Worm (Caenorhabditis elegans) whole organism, young adult: ENCODE measurements around the gene ZC15.10.
A peak's percentile ranks its signal among the peaks of the same experiment; 100 is the strongest.

Experiments
- C06A6.2 ChIP-seq: fragments of 200-800 bp; sonication (Bioruptor generic); conservative IDR thresholded peaks from 2 replicates; pipeline ENCODE4 v1.3.6; 2022; ENCODE audit warnings: missing genetic modification characterization, missing compliant biosample characterization
- F10E7.11 ChIP-seq: sonication (generic microtip); optimal IDR thresholded peaks from 2 replicates; lab custom pipeline; 2017; ENCODE audit warnings: mild to moderate bottlenecking, missing genetic modification characterization, moderate library complexity, missing compliant biosample characterization
- F23B12.7 ChIP-seq: sonication (generic microtip); optimal IDR thresholded peaks from 2 replicates; lab custom pipeline; 2017; ENCODE audit warnings: missing genetic modification characterization, mild to moderate bottlenecking, missing compliant biosample characterization, antibody characterized with exemption, moderate library complexity; ENCODE audit not compliant: insufficient read depth
- K11D2.4 ChIP-seq: fragments of 200-800 bp; sonication (Bioruptor generic); IDR thresholded peaks from 2 replicates; pipeline ENCODE4 v1.3.6; 2022; ENCODE audit warnings: missing genetic modification reagents, missing genetic modification characterization, missing compliant biosample characterization
- K12H6.12 ChIP-seq: fragments of 200-800 bp; sonication (Bioruptor generic); optimal IDR thresholded peaks from 2 replicates; lab custom pipeline; 2018; ENCODE audit warnings: mild to moderate bottlenecking, missing genetic modification characterization, missing compliant biosample characterization
- T07F8.4 ChIP-seq: sonication (generic microtip); optimal IDR thresholded peaks from 2 replicates; lab custom pipeline; 2016; ENCODE audit warnings: mild to moderate bottlenecking, missing genetic modification characterization, moderate library complexity, missing compliant biosample characterization
- T26A5.8 ChIP-seq: sonication (generic microtip); optimal IDR thresholded peaks from 2 replicates; lab custom pipeline; 2016; ENCODE audit warnings: missing genetic modification characterization, missing compliant biosample characterization
- Y53F4B.3 ChIP-seq: fragments of 200-800 bp; sonication (Bioruptor generic); IDR thresholded peaks from 2 replicates; pipeline ENCODE4 v1.3.6; 2022; ENCODE audit warnings: missing genetic modification reagents, missing genetic modification characterization, missing compliant biosample characterization
- Y53G8AR.9 ChIP-seq: fragments of 200-800 bp; sonication (Bioruptor generic); conservative IDR thresholded peaks from 2 replicates; pipeline ENCODE4 v1.3.6; 2022; ENCODE audit warnings: missing genetic modification reagents, missing genetic modification characterization, missing compliant biosample characterization
- Y67H2A.10 ChIP-seq: fragments of 200-800 bp; sonication (Bioruptor generic); conservative IDR thresholded peaks from 2 replicates; pipeline ENCODE4 v1.3.6; 2022; ENCODE audit warnings: missing genetic modification reagents, missing genetic modification characterization, missing compliant biosample characterization
- Y79H2A.3 ChIP-seq: fragments of 200-800 bp; sonication (Bioruptor generic); conservative IDR thresholded peaks from 2 replicates; pipeline ENCODE4 v1.3.6; 2022; ENCODE audit warnings: missing genetic modification reagents, missing genetic modification characterization, missing compliant biosample characterization
- akir-1 ChIP-seq: fragments of 200-800 bp; sonication (Bioruptor generic); optimal IDR thresholded peaks from 2 replicates; lab custom pipeline; 2018; ENCODE audit warnings: mild to moderate bottlenecking, missing genetic modification characterization, moderate library complexity, missing compliant biosample characterization
- ama-1 ChIP-seq, 3 experiments: fragments of 150-350 bp in 1 of 3; sonication (generic microtip) in 2 of 3; optimal IDR thresholded peaks; 2 replicates each; lab custom pipeline; 2014 to 2018; ENCODE audit warnings: missing biosample characterization in 2 of 3, missing genetic modification characterization in 2 of 3, missing genetic modification reagents in 2 of 3
- cebp-1 ChIP-seq, 2 experiments: fragments of 200-800 bp in 1 of 2; sonication (Bioruptor generic) in 1 of 2; sonication (generic microtip) in 1 of 2; IDR thresholded peaks in 1 of 2; optimal IDR thresholded peaks in 1 of 2; 2 replicates each; pipeline versions ENCODE4 v1.3.6 to Lab custom; 2017 to 2022; ENCODE audit warnings: missing compliant biosample characterization in 2 of 2, missing genetic modification characterization in 2 of 2, mild to moderate bottlenecking in 1 of 2, missing genetic modification reagents in 1 of 2, moderate library complexity in 1 of 2
- ceh-100 ChIP-seq: fragments of 200-800 bp; sonication (Bioruptor generic); IDR thresholded peaks from 2 replicates; pipeline ENCODE4 v1.3.6; 2022; ENCODE audit warnings: missing genetic modification reagents, missing genetic modification characterization, missing compliant biosample characterization
- egl-18 ChIP-seq: fragments of 200-800 bp; sonication (Bioruptor generic); IDR thresholded peaks from 2 replicates; pipeline ENCODE4 v1.3.6; 2022; ENCODE audit warnings: missing genetic modification reagents, missing genetic modification characterization, missing compliant biosample characterization
- egl-44 ChIP-seq: fragments of 200-800 bp; sonication (Bioruptor generic); IDR thresholded peaks from 2 replicates; pipeline ENCODE4 v1.3.6; 2022; ENCODE audit warnings: missing genetic modification reagents, missing genetic modification characterization, missing compliant biosample characterization
- fkh-3 ChIP-seq: sonication (generic microtip); optimal IDR thresholded peaks from 2 replicates; lab custom pipeline; 2016; ENCODE audit warnings: mild to moderate bottlenecking, missing genetic modification characterization, missing compliant biosample characterization
- gei-17 ChIP-seq: fragments of 200-800 bp; sonication (Bioruptor generic); optimal IDR thresholded peaks from 2 replicates; lab custom pipeline; 2018; ENCODE audit warnings: mild to moderate bottlenecking, missing genetic modification characterization, missing compliant biosample characterization
- lin-40 ChIP-seq: sonication (generic microtip); optimal IDR thresholded peaks from 2 replicates; lab custom pipeline; 2016; ENCODE audit warnings: missing genetic modification characterization, mild to moderate bottlenecking, missing compliant biosample characterization, missing genotype, missing genetic modification reagents
- lir-1 ChIP-seq: fragments of 200-800 bp; sonication (Bioruptor generic); conservative IDR thresholded peaks from 2 replicates; pipeline ENCODE4 v1.3.6; 2022; ENCODE audit warnings: missing genetic modification reagents, missing genetic modification characterization, missing compliant biosample characterization
- lsl-1 ChIP-seq: fragments of 200-800 bp; sonication (Bioruptor generic); optimal IDR thresholded peaks from 2 replicates; lab custom pipeline; 2018; ENCODE audit warnings: mild to moderate bottlenecking, missing genetic modification characterization, moderate library complexity, missing compliant biosample characterization
- lsy-27 ChIP-seq: sonication (generic microtip); optimal IDR thresholded peaks from 2 replicates; lab custom pipeline; 2017; ENCODE audit warnings: missing genetic modification characterization, mild to moderate bottlenecking, missing compliant biosample characterization, antibody characterized with exemption, missing genotype, borderline replicate concordance; ENCODE audit not compliant: insufficient read depth
- mcd-1 ChIP-seq: fragments of 200-800 bp; sonication (Bioruptor generic); IDR thresholded peaks from 2 replicates; pipeline ENCODE4 v1.3.6; 2022; ENCODE audit warnings: missing genetic modification reagents, missing genetic modification characterization, missing compliant biosample characterization
- nhr-120 ChIP-seq: fragments of 200-800 bp; sonication (Bioruptor generic); IDR thresholded peaks from 2 replicates; pipeline ENCODE4 v1.3.6; 2022; ENCODE audit warnings: missing genetic modification characterization, missing compliant biosample characterization
- nhr-27 ChIP-seq: fragments of 200-800 bp; sonication (Bioruptor generic); optimal IDR thresholded peaks from 2 replicates; lab custom pipeline; 2018; ENCODE audit warnings: mild to moderate bottlenecking, missing genetic modification characterization, moderate library complexity, missing compliant biosample characterization
- nhr-90 ChIP-seq: sonication (generic microtip); optimal IDR thresholded peaks from 2 replicates; lab custom pipeline; 2016; ENCODE audit warnings: missing genotype, mild to moderate bottlenecking, missing genetic modification characterization, missing compliant biosample characterization
- pbrm-1 ChIP-seq: fragments of 200-800 bp; sonication (Bioruptor generic); IDR thresholded peaks from 2 replicates; pipeline ENCODE4 v1.3.6; 2022; ENCODE audit warnings: missing genetic modification reagents, missing genetic modification characterization, missing compliant biosample characterization
- sea-2 ChIP-seq: fragments of 200-800 bp; sonication (Bioruptor generic); IDR thresholded peaks from 2 replicates; pipeline ENCODE4 v1.3.6; 2022; ENCODE audit warnings: missing genetic modification characterization, missing compliant biosample characterization
- snpc-4 ChIP-seq, 5 experiments: fragments of 150-350 bp in 1 of 5; sonication (generic microtip) in 4 of 5; optimal IDR thresholded peaks; 2 replicates each; lab custom pipeline; 2014 to 2018; ENCODE audit warnings: missing genetic modification characterization in 5 of 5, missing biosample characterization in 3 of 5, antibody characterized with exemption in 2 of 5, mild to moderate bottlenecking in 2 of 5, missing compliant biosample characterization in 2 of 5, missing genotype in 2 of 5, moderate library complexity in 2 of 5, missing genetic modification reagents in 1 of 5
- tbp1 ChIP-seq: fragments of 200-800 bp; sonication (Bioruptor generic); optimal IDR thresholded peaks from 2 replicates; lab custom pipeline; 2018; ENCODE audit warnings: mild to moderate bottlenecking, missing genetic modification characterization, missing compliant biosample characterization
- zfh-2 ChIP-seq: fragments of 200-800 bp; sonication (Bioruptor generic); conservative IDR thresholded peaks from 2 replicates; pipeline ENCODE4 v1.3.6; 2022; ENCODE audit warnings: missing genetic modification reagents, missing genetic modification characterization, missing compliant biosample characterization

Gene ZC15.10

DNA sequence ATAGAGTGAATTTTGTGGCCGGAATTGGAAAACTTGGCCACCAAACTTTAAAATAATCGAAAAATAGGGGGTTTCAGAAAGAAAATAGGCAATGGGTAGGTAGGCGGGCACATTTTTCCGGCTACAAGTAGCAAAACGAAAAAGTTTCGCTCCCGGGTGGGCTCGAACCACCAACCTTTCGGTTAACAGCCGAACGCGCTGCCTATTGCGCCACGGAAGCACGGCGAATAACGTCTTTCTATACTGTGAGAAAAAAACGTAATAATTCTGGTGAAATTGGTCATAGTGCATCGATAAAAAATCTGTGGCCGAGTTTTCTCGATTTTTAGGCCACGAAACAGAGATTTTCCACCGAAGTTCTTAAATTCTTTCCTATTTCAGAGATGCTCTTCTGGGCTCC, 39.8 kb downstream of the ZC15.10 start (continued):
- TF ChIP-seq gei-17 (GFP tag; lab: Kevin White, UChicago): no peak
- peak; percentile 85 for TF ChIP-seq tbp1 (GFP tag; lab: Kevin White, UChicago)

DNA sequence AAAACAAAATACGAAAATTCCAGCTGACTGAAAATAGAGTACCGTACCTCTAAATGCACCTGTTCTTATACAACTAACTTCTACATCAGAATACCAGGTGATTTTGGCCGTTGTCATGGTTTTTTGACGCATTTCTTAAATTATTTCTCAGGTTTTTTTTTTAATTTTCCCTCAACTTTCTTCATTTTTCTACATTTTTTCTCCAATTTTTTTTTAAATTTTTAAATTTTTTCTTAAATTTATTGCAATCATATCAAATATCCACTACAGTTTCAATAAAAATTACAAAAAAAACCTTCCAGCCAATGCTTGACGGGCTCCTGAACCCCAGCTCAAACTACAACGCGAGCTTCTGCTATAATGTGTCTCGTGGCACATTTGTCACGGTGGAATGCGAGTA, 40.7 kb downstream of the ZC15.10 start, which contains the start of gene K02E2.1:
K02E2.1 (plus strand) TSS at position 301 of the 400 bp plus-strand sequence.
- TF ChIP-seq Y53F4B.3 (GFP tag; lab: Robert Waterston, UW): no peak
- TF ChIP-seq lin-40 (tag; lab: Kevin White, UChicago): no peak
- no peak for TF ChIP-seq sea-2 (GFP tag; lab: Robert Waterston, UW)
- TF ChIP-seq egl-18 (GFP tag; lab: Robert Waterston, UW): no peak
- no peak for TF ChIP-seq snpc-4 (GFP tag; optimal IDR thresholded peaks at IDR 0.05; lab: Kevin White, UChicago)
- TF ChIP-seq snpc-4 (tag; optimal IDR thresholded peaks at IDR 0.05; lab: Kevin White, UChicago): no peak
- no peak for TF ChIP-seq nhr-120
- TF ChIP-seq F10E7.11 (tag; lab: Kevin White, UChicago): no peak
- TF ChIP-seq lsl-1 (GFP tag; lab: Kevin White, UChicago): no peak
- no peak for TF ChIP-seq zfh-2
- TF ChIP-seq egl-44 (GFP tag; lab: Robert Waterston, UW): no peak
- no peak for TF ChIP-seq lsy-27 (tag; lab: Kevin White, UChicago)
- TF ChIP-seq T07F8.4 (tag; lab: Kevin White, UChicago): no peak
- TF ChIP-seq cebp-1 (GFP tag; IDR thresholded peaks at IDR 0.05; lab: Robert Waterston, UW): no peak
- no peak for TF ChIP-seq cebp-1 (tag; optimal IDR thresholded peaks at IDR 0.05; lab: Kevin White, UChicago)
- no peak for TF ChIP-seq nhr-27 (tag; lab: Kevin White, UChicago)
- no peak for TF ChIP-seq tbp1 (GFP tag; lab: Kevin White, UChicago)
- TF ChIP-seq C06A6.2: no peak
- no peak for TF ChIP-seq K11D2.4
- TF ChIP-seq akir-1 (GFP tag; lab: Kevin White, UChicago): no peak
- no peak for TF ChIP-seq Y53G8AR.9 (GFP tag; lab: Robert Waterston, UW)
- no peak for TF ChIP-seq pbrm-1 (GFP tag; lab: Robert Waterston, UW)
- TF ChIP-seq, all 124 proteins: peak for 0

DNA sequence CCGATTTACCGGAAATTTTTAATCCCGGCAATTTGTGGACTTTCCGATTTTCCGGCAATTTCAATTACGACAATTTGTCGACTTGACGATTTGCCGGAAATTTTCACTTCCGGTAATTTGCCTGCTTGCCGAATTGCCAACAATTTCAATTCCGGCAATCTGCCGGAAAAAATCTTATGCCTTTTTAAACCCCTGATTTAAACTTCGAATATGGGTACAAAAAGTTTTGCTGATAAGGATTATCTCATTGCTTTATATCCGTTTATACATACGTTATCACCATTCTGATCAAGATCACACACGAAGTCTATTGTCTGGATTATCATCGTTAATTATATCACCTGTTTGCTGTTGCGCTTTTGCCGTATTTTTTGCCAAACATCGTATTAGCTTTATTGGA, 45.9 kb downstream of the ZC15.10 start, which contains the start of gene grd-11:
grd-11 (plus strand) TSS at position 301 of the 400 bp plus-strand sequence.
- no peak for TF ChIP-seq nhr-90 (tag; lab: Kevin White, UChicago)
- no peak for TF ChIP-seq lir-1 (GFP tag; lab: Robert Waterston, UW)
- no peak for TF ChIP-seq ama-1 (optimal IDR thresholded peaks at IDR 0.05; lab: Kevin White, UChicago)
- no peak for TF ChIP-seq ama-1 (GFP tag; optimal IDR thresholded peaks at IDR 0.05; lab: Kevin White, UChicago)
- no peak for TF ChIP-seq Y67H2A.10 (GFP tag; lab: Robert Waterston, UW)
- TF ChIP-seq mcd-1 (GFP tag; lab: Robert Waterston, UW): no peak
- TF ChIP-seq F23B12.7 (tag; lab: Kevin White, UChicago): no peak
- TF ChIP-seq fkh-3 (tag; lab: Kevin White, UChicago): no peak
- TF ChIP-seq Y79H2A.3 (GFP tag; lab: Robert Waterston, UW): no peak
- no peak for TF ChIP-seq ceh-100 (GFP tag; lab: Robert Waterston, UW)
- TF ChIP-seq K12H6.12: no peak
- TF ChIP-seq T26A5.8 (tag; lab: Kevin White, UChicago): no peak
